Fruit fly (Drosophila melanogaster) whole organism, embryonic: ENCODE measurements around the gene Pld3.

Source experiments
- Atf6 ChIP-seq: fragments of 200-800 bp; sonication (Bioruptor generic); IDR thresholded peaks from 2 replicates; pipeline ENCODE4 v1.3.6; 2022; ENCODE audit warnings: missing biosample characterization, missing genetic modification characterization
- BEAF-32 ChIP-seq: fragments of 200-800 bp; sonication (Bioruptor generic); optimal IDR thresholded peaks from 3 replicates; lab custom pipeline; 2017; ENCODE audit warnings: missing biosample characterization, missing genetic modification characterization, mild to moderate bottlenecking, moderate library complexity, missing genetic modification reagents
- Blimp-1 ChIP-seq: fragments of 200-800 bp; sonication (Bioruptor generic); optimal IDR thresholded peaks from 3 replicates; lab custom pipeline; 2018; ENCODE audit warnings: missing biosample characterization, missing genetic modification characterization, mild to moderate bottlenecking, moderate library complexity, missing genetic modification reagents
- CG12236 ChIP-seq: fragments of 200-800 bp; sonication (Bioruptor generic); optimal IDR thresholded peaks from 2 replicates; lab custom pipeline; 2016; ENCODE audit warnings: missing biosample characterization, missing genetic modification characterization
- CG1233 ChIP-seq: fragments of 200-800 bp; sonication (Bioruptor generic); optimal IDR thresholded peaks from 4 replicates; lab custom pipeline; 2018; ENCODE audit warnings: missing biosample characterization, mild to moderate bottlenecking, missing genetic modification characterization
- CG14441 ChIP-seq: fragments of 200-800 bp; sonication (Bioruptor generic); IDR thresholded peaks from 2 replicates; pipeline ENCODE4 v1.3.6; 2022; ENCODE audit warnings: missing biosample characterization, missing genetic modification characterization
- CG15696 ChIP-seq: fragments of 200-800 bp; sonication (Bioruptor generic); optimal IDR thresholded peaks from 2 replicates; lab custom pipeline; 2019; ENCODE audit warnings: missing biosample characterization, mild to moderate bottlenecking, missing genetic modification characterization, moderate library complexity
- CG16779 ChIP-seq: fragments of 200-800 bp; sonication (Bioruptor generic); IDR thresholded peaks from 2 replicates; pipeline ENCODE4 v1.3.6; 2022; ENCODE audit warnings: missing biosample characterization, missing genetic modification characterization
- CG17385 ChIP-seq: fragments of 200-800 bp; sonication (Bioruptor generic); optimal IDR thresholded peaks from 3 replicates; lab custom pipeline; 2018; ENCODE audit warnings: missing biosample characterization, mild to moderate bottlenecking, missing genetic modification characterization
- CG17802 ChIP-seq: fragments of 200-800 bp; sonication (Bioruptor generic); optimal IDR thresholded peaks from 2 replicates; lab custom pipeline; 2018; ENCODE audit warnings: missing biosample characterization, mild to moderate bottlenecking, missing genetic modification characterization, moderate library complexity
- CG18619 ChIP-seq: fragments of 200-800 bp; sonication (Bioruptor generic); optimal IDR thresholded peaks from 3 replicates; lab custom pipeline; 2017; ENCODE audit warnings: missing biosample characterization, mild to moderate bottlenecking, missing genetic modification characterization
- CG34224 ChIP-seq: fragments of 200-800 bp; sonication (Bioruptor generic); IDR thresholded peaks from 3 replicates; pipeline ENCODE4 v1.3.6; 2022; ENCODE audit warnings: missing biosample characterization, missing genetic modification characterization; ENCODE audit not compliant: partially characterized antibody
- CG4707 ChIP-seq: fragments of 200-800 bp; sonication (Bioruptor generic); optimal IDR thresholded peaks from 2 replicates; lab custom pipeline; 2018; ENCODE audit warnings: missing biosample characterization, mild to moderate bottlenecking, missing genetic modification characterization, moderate library complexity
- CG6791 ChIP-seq: fragments of 200-800 bp; sonication (Bioruptor generic); IDR thresholded peaks from 3 replicates; pipeline ENCODE4 v1.3.6; 2022; ENCODE audit warnings: missing biosample characterization, missing genetic modification characterization; ENCODE audit not compliant: partially characterized antibody
- CG7745 ChIP-seq: fragments of 200-800 bp; sonication (Bioruptor generic); optimal IDR thresholded peaks from 2 replicates; lab custom pipeline; 2018; ENCODE audit warnings: missing biosample characterization, mild to moderate bottlenecking, missing genetic modification characterization, moderate library complexity
- CG9797 ChIP-seq: fragments of 200-800 bp; sonication (Bioruptor generic); optimal IDR thresholded peaks from 3 replicates; lab custom pipeline; 2018; ENCODE audit warnings: missing biosample characterization, mild to moderate bottlenecking, missing genetic modification characterization
- CHES-1-like ChIP-seq: fragments of 200-800 bp; sonication (Bioruptor generic); optimal IDR thresholded peaks from 2 replicates; lab custom pipeline; 2016; ENCODE audit warnings: missing biosample characterization, missing genetic modification characterization
- Doc3 ChIP-seq: fragments of 200-800 bp; sonication (Bioruptor generic); IDR thresholded peaks from 3 replicates; pipeline ENCODE4 v1.3.6; 2022; ENCODE audit warnings: missing biosample characterization, missing genetic modification characterization; ENCODE audit not compliant: partially characterized antibody
- Fer3 ChIP-seq: fragments of 200-800 bp; sonication (Bioruptor generic); optimal IDR thresholded peaks from 2 replicates; lab custom pipeline; 2018; ENCODE audit warnings: missing biosample characterization, mild to moderate bottlenecking, missing genetic modification characterization, moderate library complexity
- HmgZ ChIP-seq: fragments of 200-800 bp; sonication (Bioruptor generic); optimal IDR thresholded peaks from 2 replicates; lab custom pipeline; 2018; ENCODE audit warnings: missing biosample characterization, mild to moderate bottlenecking, missing genetic modification characterization
- Lim3 ChIP-seq: fragments of 200-800 bp; sonication (Bioruptor generic); IDR thresholded peaks from 2 replicates; pipeline ENCODE4 v1.3.6; 2022; ENCODE audit warnings: missing biosample characterization, missing genetic modification characterization
- Ptx1 ChIP-seq: fragments of 200-800 bp; sonication (Bioruptor generic); IDR thresholded peaks from 2 replicates; pipeline ENCODE4 v1.3.6; 2022; ENCODE audit warnings: missing biosample characterization, missing genetic modification characterization
- Rfx ChIP-seq: fragments of 200-800 bp; sonication (Bioruptor generic); IDR thresholded peaks from 2 replicates; pipeline ENCODE4 v1.3.6; 2022; ENCODE audit warnings: missing biosample characterization, missing genetic modification characterization
- YL-1 ChIP-seq: fragments of 200-800 bp; sonication (Bioruptor generic); optimal IDR thresholded peaks from 3 replicates; lab custom pipeline; 2017; ENCODE audit warnings: missing biosample characterization, mild to moderate bottlenecking, missing genetic modification characterization
- abd-A ChIP-seq: fragments of 200-800 bp; sonication (Bioruptor generic); optimal IDR thresholded peaks from 3 replicates; lab custom pipeline; 2019; ENCODE audit warnings: missing biosample characterization, mild to moderate bottlenecking, missing genetic modification characterization, moderate library complexity
- bbx ChIP-seq: fragments of 200-800 bp; sonication (Bioruptor generic); IDR thresholded peaks from 2 replicates; pipeline ENCODE4 v1.3.6; 2022; ENCODE audit warnings: missing biosample characterization, missing genetic modification characterization; ENCODE audit not compliant: partially characterized antibody
- bowl ChIP-seq: fragments of 200-800 bp; sonication (Bioruptor generic); IDR thresholded peaks from 2 replicates; pipeline ENCODE4 v1.3.6; 2022; ENCODE audit warnings: missing biosample characterization, missing genetic modification characterization
- cato ChIP-seq: fragments of 200-800 bp; sonication (Bioruptor generic); optimal IDR thresholded peaks from 2 replicates; lab custom pipeline; 2016; ENCODE audit warnings: missing biosample characterization, missing genetic modification characterization, borderline replicate concordance
- chn ChIP-seq: fragments of 200-800 bp; sonication (Bioruptor generic); optimal IDR thresholded peaks from 2 replicates; lab custom pipeline; 2016; ENCODE audit warnings: missing biosample characterization, missing genetic modification characterization
- en ChIP-seq: fragments of 200-800 bp; sonication (Bioruptor generic); optimal IDR thresholded peaks from 2 replicates; lab custom pipeline; 2016; ENCODE audit warnings: missing biosample characterization, missing genetic modification characterization
- eve ChIP-seq, 2 experiments: fragments of >200 bp; optimal IDR thresholded peaks; 2 replicates each; lab custom pipeline; 2017; ENCODE audit warnings: missing biosample characterization in 2 of 2, missing genetic modification characterization in 2 of 2
- exex ChIP-seq: fragments of 200-800 bp; sonication (Bioruptor generic); optimal IDR thresholded peaks from 4 replicates; lab custom pipeline; 2018; ENCODE audit warnings: missing biosample characterization, mild to moderate bottlenecking, missing genetic modification characterization, moderate library complexity
- fd102C ChIP-seq: fragments of 200-800 bp; sonication (Bioruptor generic); optimal IDR thresholded peaks from 2 replicates; lab custom pipeline; 2018; ENCODE audit warnings: missing biosample characterization, mild to moderate bottlenecking, missing genetic modification characterization, moderate library complexity
- grn ChIP-seq: fragments of 200-800 bp; sonication (Bioruptor generic); optimal IDR thresholded peaks from 3 replicates; lab custom pipeline; 2017; ENCODE audit warnings: missing biosample characterization, missing genetic modification characterization
- gsb-n ChIP-seq: fragments of 200-800 bp; sonication (Bioruptor generic); optimal IDR thresholded peaks from 3 replicates; lab custom pipeline; 2018; ENCODE audit warnings: missing biosample characterization, mild to moderate bottlenecking, missing genetic modification characterization
- gt ChIP-seq: fragments of 200-800 bp; sonication (Bioruptor generic); IDR thresholded peaks from 2 replicates; pipeline ENCODE4 v1.3.6; 2022; ENCODE audit warnings: missing biosample characterization, missing genetic modification characterization
- insv ChIP-seq, 2 experiments: fragments of 200-800 bp; sonication (Bioruptor generic); optimal IDR thresholded peaks; 3 replicates each; lab custom pipeline; 2016 to 2018; ENCODE audit warnings: missing biosample characterization in 2 of 2, missing genetic modification characterization in 2 of 2
- jing ChIP-seq: fragments of 200-800 bp; sonication (Bioruptor generic); optimal IDR thresholded peaks from 2 replicates; lab custom pipeline; 2018; ENCODE audit warnings: missing biosample characterization, mild to moderate bottlenecking, missing genetic modification characterization
- knrl ChIP-seq: fragments of 200-800 bp; sonication (Bioruptor generic); IDR thresholded peaks from 3 replicates; pipeline ENCODE4 v1.3.6; 2022; ENCODE audit warnings: missing biosample characterization, missing genetic modification characterization; ENCODE audit not compliant: partially characterized antibody
- mam ChIP-seq: fragments of 200-800 bp; sonication (Bioruptor generic); optimal IDR thresholded peaks from 3 replicates; lab custom pipeline; 2016; ENCODE audit warnings: missing biosample characterization, missing genetic modification characterization
- nau ChIP-seq: fragments of 200-800 bp; sonication (Bioruptor generic); optimal IDR thresholded peaks from 3 replicates; lab custom pipeline; 2017; ENCODE audit warnings: missing biosample characterization, mild to moderate bottlenecking, missing genetic modification characterization, missing genetic modification reagents
- nmo ChIP-seq: fragments of 200-800 bp; sonication (Bioruptor generic); optimal IDR thresholded peaks from 2 replicates; lab custom pipeline; 2018; ENCODE audit warnings: missing biosample characterization, mild to moderate bottlenecking, missing genetic modification characterization, moderate library complexity
- p53 ChIP-seq: fragments of 200-800 bp; sonication (Bioruptor generic); optimal IDR thresholded peaks from 2 replicates; lab custom pipeline; 2016; ENCODE audit warnings: missing biosample characterization, missing genetic modification characterization
- tgo ChIP-seq: fragments of 200-800 bp; sonication (Bioruptor generic); IDR thresholded peaks from 3 replicates; pipeline ENCODE4 v1.3.6; 2022; ENCODE audit warnings: missing biosample characterization, missing genetic modification characterization
- tll ChIP-seq, 2 experiments: fragments of 200-800 bp in 1 of 2; fragments of >200 bp in 1 of 2; sonication (Bioruptor generic) in 1 of 2; optimal IDR thresholded peaks; 2 replicates each; lab custom pipeline; 2017 to 2019; ENCODE audit warnings: missing biosample characterization in 2 of 2, missing genetic modification characterization in 2 of 2, mild to moderate bottlenecking in 1 of 2, moderate library complexity in 1 of 2
- unc-4 ChIP-seq: fragments of 200-800 bp; sonication (Bioruptor generic); IDR thresholded peaks from 2 replicates; pipeline ENCODE4 v1.3.6; 2022; ENCODE audit warnings: missing biosample characterization, missing genetic modification characterization; ENCODE audit not compliant: partially characterized antibody
- zfh2 ChIP-seq: fragments of 200-800 bp; sonication (Bioruptor generic); optimal IDR thresholded peaks from 2 replicates; lab custom pipeline; 2016; ENCODE audit warnings: missing biosample characterization, missing genetic modification characterization

Gene Pld3

dm6 chr2L:21156156-21157040 lies 2.2 kb upstream of the Pld3 start, which contains the start of the genes Mpp6 and E2f2 (continued):
- TF ChIP-seq eve (GFP tag; optimal IDR thresholded peaks at IDR 0.05; lab: Kevin White, UChicago) (no peak), Fer3 (tag; lab: Kevin White, UChicago) (no peak), gsb-n (tag; lab: Kevin White, UChicago) (no peak), CHES-1-like (peak; percentile 6), zfh2 (GFP tag; lab: Kevin White, UChicago) (peak; percentile 42), CG18619 (GFP tag; lab: Kevin White, UChicago) (peak; percentile 36), fd102C (GFP tag; lab: Kevin White, UChicago) (no peak), Rfx (GFP tag; lab: Robert Waterston, UW) (peak; percentile 86), Blimp-1 (GFP tag; lab: Kevin White, UChicago) (no peak), Ptx1 (GFP tag; lab: Robert Waterston, UW) (no peak), CG16779 (peak; percentile 60; the same call in 1 of the 2 replicates), HmgZ (tag; lab: Kevin White, UChicago) (peak; percentile 43), CG34224 (GFP tag; lab: Robert Waterston, UW) (peak; percentile 68), cato (no peak), p53 (GFP tag; lab: Kevin White, UChicago) (no peak), mam (peak; percentile 58), exex (tag; lab: Kevin White, UChicago) (no peak), bbx (GFP tag; lab: Robert Waterston, UW) (peak; percentile 93), chn (GFP tag; lab: Kevin White, UChicago) (no peak), grn (GFP tag; lab: Kevin White, UChicago) (no peak), unc-4 (GFP tag; lab: Robert Waterston, UW) (peak; percentile 79), jing (GFP tag; lab: Kevin White, UChicago) (no peak), CG4707 (GFP tag; lab: Kevin White, UChicago) (no peak), BEAF-32 (GFP tag; lab: Kevin White, UChicago) (peak; percentile 86), knrl (peak; percentile 84), gt (GFP tag; lab: Robert Waterston, UW) (no peak), Atf6 (GFP tag; lab: Robert Waterston, UW) (0 out of 2 replicates have a peak, but pooled peaks have one; percentile 23), Doc3 (peak; percentile 57; the same call in 2 of the 3 replicates), bowl (GFP tag; lab: Robert Waterston, UW) (no peak), CG7745 (tag; lab: Kevin White, UChicago) (no peak), CG15696 (tag; lab: Kevin White, UChicago) (no peak), tll (GFP tag; optimal IDR thresholded peaks at IDR 0.05; lab: Kevin White, UChicago) (no peak), abd-A (tag; lab: Kevin White, UChicago) (no peak), Lim3 (GFP tag; lab: Robert Waterston, UW) (no peak), CG17802 (no peak), CG14441 (GFP tag; lab: Robert Waterston, UW) (no peak), nmo (GFP tag; lab: Kevin White, UChicago) (peak; percentile 2), en (no peak), insv (GFP tag; optimal IDR thresholded peaks at IDR 0.05; lab: Kevin White, UChicago) (no peak), CG12236 (no peak), CG1233 (GFP tag; lab: Kevin White, UChicago) (no peak), tgo (peak; percentile 14; the same call in 1 of the 3 replicates), CG9797 (GFP tag; lab: Kevin White, UChicago) (no peak), CG6791 (peak; percentile 89), CG17385 (peak; percentile 4), YL-1 (peak; percentile 68), nau (GFP tag; lab: Kevin White, UChicago) (no peak)
